Fruit fly (Drosophila melanogaster): ENCODE data around the gene MED30.
A peak's percentile ranks its signal among the peaks of the same experiment; 100 is the strongest.

MED30 gene

DNA sequence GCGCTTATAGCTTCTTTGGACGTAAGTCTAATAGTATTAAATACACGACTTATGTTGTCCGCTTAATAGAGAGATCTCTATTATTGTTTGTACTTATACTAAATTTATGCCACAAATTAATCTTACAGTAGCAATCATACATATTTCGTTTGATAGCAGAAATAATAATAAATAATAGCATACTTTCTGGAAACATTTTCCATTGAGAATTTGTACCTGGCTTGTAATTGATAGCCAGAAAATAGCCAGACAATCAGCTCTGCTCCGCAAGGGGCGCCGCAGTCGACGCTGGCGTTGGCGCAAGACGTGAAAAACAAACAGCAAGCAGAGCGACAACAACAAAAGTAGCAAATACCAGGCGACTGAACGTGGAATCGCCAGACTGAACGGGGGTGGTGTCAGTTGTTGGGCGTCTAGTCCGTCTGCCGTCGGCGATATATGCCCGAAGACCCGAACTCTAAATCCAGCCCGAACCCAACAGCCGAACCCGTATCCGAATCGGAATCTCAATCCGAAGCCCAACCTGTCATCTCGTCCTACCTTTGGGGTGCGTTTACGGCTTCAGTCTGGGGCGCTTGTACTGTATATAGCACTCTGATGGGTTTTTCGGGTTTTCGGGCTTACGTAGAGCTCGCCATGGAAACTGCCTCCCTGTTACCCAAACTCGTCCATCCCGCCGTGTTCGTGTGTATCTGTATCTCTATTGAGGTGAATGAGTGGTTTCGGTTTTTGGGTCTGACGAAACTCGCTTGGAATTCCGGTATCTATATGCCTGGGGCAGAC is 45.7 kb upstream of the MED30 start (continued):
- TF ChIP-seq Eip74EF (GFP tag; optimal IDR thresholded peaks at IDR 0.05) (no peak), hbn (GFP tag; IDR thresholded peaks at IDR 0.05; ENCODE audit: partially characterized antibody) (no peak), rib (GFP tag; IDR thresholded peaks at IDR 0.05) (no peak), croc (GFP tag; conservative IDR thresholded peaks at IDR 0.05) (no peak), gsb (GFP tag; IDR thresholded peaks at IDR 0.05) (no peak), CG2678 (tag; optimal IDR thresholded peaks at IDR 0.05) (peak; percentile 62), mld (GFP tag; IDR thresholded peaks at IDR 0.05; ENCODE audit: partially characterized antibody) (no peak), CG8765 (GFP tag; IDR thresholded peaks at IDR 0.05) (no peak), CG10959 (GFP tag; IDR thresholded peaks at IDR 0.05) (no peak), repo (GFP tag; optimal IDR thresholded peaks at IDR 0.05) (no peak), CG12104 (GFP tag; optimal IDR thresholded peaks at IDR 0.05) (peak; percentile 13), hth (optimal IDR thresholded peaks at IDR 0.05) (no peak), Blimp-1 (GFP tag; optimal IDR thresholded peaks at IDR 0.05) (no peak), row (GFP tag; IDR thresholded peaks at IDR 0.05) (peak; percentile 94), sens-2 (GFP tag; IDR thresholded peaks at IDR 0.05) (no peak), hkb (optimal IDR thresholded peaks at IDR 0.05) (peak; percentile 44), hkb (GFP tag; IDR thresholded peaks at IDR 0.05) (no peak), wor (GFP tag; IDR thresholded peaks at IDR 0.05) (no peak), CG1647 (GFP tag; optimal IDR thresholded peaks at IDR 0.05) (no peak), sug (tag; optimal IDR thresholded peaks at IDR 0.05) (peak; percentile 54), CG31441 (GFP tag; IDR thresholded peaks at IDR 0.05) (0 out of 2 replicates have a peak, but pooled peaks have one; percentile 45), CG3726 (GFP tag; IDR thresholded peaks at IDR 0.05) (no peak), sima (GFP tag; optimal IDR thresholded peaks at IDR 0.05) (no peak), da (GFP tag; optimal IDR thresholded peaks at IDR 0.05) (no peak), HLH3B (GFP tag; IDR thresholded peaks at IDR 0.05) (no peak), CG12236 (GFP tag; optimal IDR thresholded peaks at IDR 0.05) (no peak), CG18476 (GFP tag; optimal IDR thresholded peaks at IDR 0.05) (peak; percentile 25), Fer2 (tag; optimal IDR thresholded peaks at IDR 0.05) (no peak), Dref (GFP tag; IDR thresholded peaks at IDR 0.05) (no peak), CG2129 (GFP tag; IDR thresholded peaks at IDR 0.05; ENCODE audit: partially characterized antibody) (no peak), CG15601 (tag; optimal IDR thresholded peaks at IDR 0.05) (peak; percentile 25), trh (GFP tag; optimal IDR thresholded peaks at IDR 0.05) (no peak), CG7271 (tag; optimal IDR thresholded peaks at IDR 0.05) (no peak), CG34422 (GFP tag; IDR thresholded peaks at IDR 0.05) (no peak; the same call in 2 of the 3 replicates), CG3281 (GFP tag; optimal IDR thresholded peaks at IDR 0.05) (peak; percentile 52), dmrt11E (tag; optimal IDR thresholded peaks at IDR 0.05) (peak; percentile 59), CG6813 (GFP tag; optimal IDR thresholded peaks at IDR 0.05) (no peak), CG7839 (tag; optimal IDR thresholded peaks at IDR 0.05) (peak; percentile 58), prd (optimal IDR thresholded peaks at IDR 0.05) (no peak), prd (GFP tag; IDR thresholded peaks at IDR 0.05) (0 out of 3 replicates have a peak, but pooled peaks have one; percentile 34), org-1 (GFP tag; optimal IDR thresholded peaks at IDR 0.05) (no peak), CG6175 (GFP tag; IDR thresholded peaks at IDR 0.05) (no peak), CG10462 (GFP tag; optimal IDR thresholded peaks at IDR 0.05) (no peak), ewg (GFP tag; optimal IDR thresholded peaks at IDR 0.05) (no peak), trem (tag; optimal IDR thresholded peaks at IDR 0.05) (no peak), CG4854 (GFP tag; optimal IDR thresholded peaks at IDR 0.05) (no peak), Neu2 (GFP tag; optimal IDR thresholded peaks at IDR 0.05; ENCODE audit: borderline replicate concordance) (no peak), crc (GFP tag; optimal IDR thresholded peaks at IDR 0.05) (no peak), grau (tag; optimal IDR thresholded peaks at IDR 0.05) (peak; percentile 66), CG17361 (GFP tag; IDR thresholded peaks at IDR 0.05) (no peak), Atf-2 (GFP tag; optimal IDR thresholded peaks at IDR 0.05) (peak; percentile 9)

All from whole organism, embryonic.